Fruit fly (Drosophila melanogaster) whole organism, embryonic: Measurements from ENCODE around the gene GIIIspla2.

Source experiments
- Aef1 ChIP-seq: fragments of 200-800 bp; sonication (Bioruptor generic); IDR thresholded peaks from 3 replicates; pipeline ENCODE4 v1.3.6; 2022; ENCODE audit warnings: missing biosample characterization, missing genetic modification characterization
- BtbVII ChIP-seq: fragments of 200-800 bp; sonication (Bioruptor generic); optimal IDR thresholded peaks from 3 replicates; lab custom pipeline; 2017; ENCODE audit warnings: missing biosample characterization, mild to moderate bottlenecking, missing genetic modification characterization
- CG10274 ChIP-seq: fragments of 200-800 bp; sonication (Bioruptor generic); optimal IDR thresholded peaks from 3 replicates; lab custom pipeline; 2017; ENCODE audit warnings: missing biosample characterization, mild to moderate bottlenecking, missing genetic modification characterization
- CG10321 ChIP-seq: fragments of 200-800 bp; sonication (Bioruptor generic); IDR thresholded peaks from 2 replicates; pipeline ENCODE4 v1.3.6; 2022; ENCODE audit warnings: missing biosample characterization, missing genetic modification characterization
- CG12155 ChIP-seq: fragments of 200-800 bp; sonication (Bioruptor generic); optimal IDR thresholded peaks from 3 replicates; lab custom pipeline; 2016; ENCODE audit warnings: missing biosample characterization, missing genetic modification characterization
- CG12219 ChIP-seq: fragments of 200-800 bp; sonication (Bioruptor generic); optimal IDR thresholded peaks from 3 replicates; lab custom pipeline; 2018; ENCODE audit warnings: missing biosample characterization, mild to moderate bottlenecking, missing genetic modification characterization
- CG12659 ChIP-seq: fragments of 200-800 bp; sonication (Bioruptor generic); optimal IDR thresholded peaks from 3 replicates; lab custom pipeline; 2017; ENCODE audit warnings: mild to moderate bottlenecking, missing biosample characterization, missing genetic modification reagents, missing genetic modification characterization
- CG13424 ChIP-seq: fragments of 200-800 bp; sonication (Bioruptor generic); optimal IDR thresholded peaks from 2 replicates; lab custom pipeline; 2019; ENCODE audit warnings: missing biosample characterization, mild to moderate bottlenecking, missing genetic modification characterization, moderate library complexity
- CG17361 ChIP-seq: fragments of 200-800 bp; sonication (Bioruptor generic); IDR thresholded peaks from 3 replicates; pipeline ENCODE4 v1.3.6; 2022; ENCODE audit warnings: missing biosample characterization, missing genetic modification characterization
- CG17385 ChIP-seq: fragments of 200-800 bp; sonication (Bioruptor generic); optimal IDR thresholded peaks from 3 replicates; lab custom pipeline; 2018; ENCODE audit warnings: missing biosample characterization, mild to moderate bottlenecking, missing genetic modification characterization
- CG17612 ChIP-seq: fragments of 200-800 bp; sonication (Bioruptor generic); IDR thresholded peaks from 2 replicates; pipeline ENCODE4 v1.3.6; 2022; ENCODE audit warnings: missing biosample characterization, missing genetic modification characterization
- CG17802 ChIP-seq: fragments of 200-800 bp; sonication (Bioruptor generic); optimal IDR thresholded peaks from 2 replicates; lab custom pipeline; 2018; ENCODE audit warnings: missing biosample characterization, mild to moderate bottlenecking, missing genetic modification characterization, moderate library complexity
- CG18599 ChIP-seq: fragments of 200-800 bp; sonication (Bioruptor generic); optimal IDR thresholded peaks from 3 replicates; lab custom pipeline; 2017; ENCODE audit warnings: missing biosample characterization, missing genetic modification characterization, mild to moderate bottlenecking, moderate library complexity, missing genetic modification reagents
- CG2202 ChIP-seq: fragments of 200-800 bp; sonication (Bioruptor generic); optimal IDR thresholded peaks from 2 replicates; lab custom pipeline; 2018; ENCODE audit warnings: missing biosample characterization, mild to moderate bottlenecking, missing genetic modification characterization
- CG2678 ChIP-seq: fragments of 200-800 bp; sonication (Bioruptor generic); optimal IDR thresholded peaks from 3 replicates; lab custom pipeline; 2019; ENCODE audit warnings: missing biosample characterization, mild to moderate bottlenecking, missing genetic modification characterization, moderate library complexity
- CG31388 ChIP-seq: fragments of 200-800 bp; sonication (Bioruptor generic); optimal IDR thresholded peaks from 2 replicates; lab custom pipeline; 2016; ENCODE audit warnings: missing biosample characterization, missing genetic modification characterization
- CG31441 ChIP-seq: fragments of 200-800 bp; sonication (Bioruptor generic); IDR thresholded peaks from 2 replicates; pipeline ENCODE4 v1.3.6; 2022; ENCODE audit warnings: missing biosample characterization, missing genetic modification characterization
- CG34224 ChIP-seq: fragments of 200-800 bp; sonication (Bioruptor generic); IDR thresholded peaks from 3 replicates; pipeline ENCODE4 v1.3.6; 2022; ENCODE audit warnings: missing biosample characterization, missing genetic modification characterization; ENCODE audit not compliant: partially characterized antibody
- CG6791 ChIP-seq: fragments of 200-800 bp; sonication (Bioruptor generic); IDR thresholded peaks from 3 replicates; pipeline ENCODE4 v1.3.6; 2022; ENCODE audit warnings: missing biosample characterization, missing genetic modification characterization; ENCODE audit not compliant: partially characterized antibody
- CG8765 ChIP-seq: fragments of 200-800 bp; sonication (Bioruptor generic); IDR thresholded peaks from 2 replicates; pipeline ENCODE4 v1.3.6; 2022; ENCODE audit warnings: missing biosample characterization, missing genetic modification characterization
- CG9727 ChIP-seq: fragments of 200-800 bp; sonication (Bioruptor generic); optimal IDR thresholded peaks from 3 replicates; lab custom pipeline; 2017; ENCODE audit warnings: missing biosample characterization, mild to moderate bottlenecking, missing genetic modification characterization
- CTCF ChIP-seq: fragments of 200-800 bp; sonication (Bioruptor generic); optimal IDR thresholded peaks from 2 replicates; lab custom pipeline; 2017; ENCODE audit warnings: missing biosample characterization, mild to moderate bottlenecking, missing genetic modification characterization, moderate library complexity
- D19B ChIP-seq: fragments of 200-800 bp; sonication (Bioruptor generic); optimal IDR thresholded peaks from 2 replicates; lab custom pipeline; 2017; ENCODE audit warnings: missing biosample characterization, mild to moderate bottlenecking, missing genetic modification characterization
- Dbx ChIP-seq: fragments of 200-800 bp; sonication (Bioruptor generic); IDR thresholded peaks from 3 replicates; pipeline ENCODE4 v1.3.6; 2022; ENCODE audit warnings: missing biosample characterization, missing genetic modification characterization
- Dip3 ChIP-seq: fragments of 200-800 bp; sonication (Bioruptor generic); optimal IDR thresholded peaks from 3 replicates; lab custom pipeline; 2016; ENCODE audit warnings: missing biosample characterization, missing genetic modification characterization
- Drgx ChIP-seq: fragments of 200-800 bp; sonication (Bioruptor generic); IDR thresholded peaks from 2 replicates; pipeline ENCODE4 v1.3.6; 2022; ENCODE audit warnings: missing biosample characterization, missing genetic modification characterization
- Gsc ChIP-seq: fragments of 200-800 bp; sonication (Bioruptor generic); IDR thresholded peaks from 2 replicates; pipeline ENCODE4 v1.3.6; 2022; ENCODE audit warnings: missing biosample characterization, missing genetic modification characterization
- Hey ChIP-seq: fragments of 200-800 bp; sonication (Bioruptor generic); optimal IDR thresholded peaks from 3 replicates; lab custom pipeline; 2018; ENCODE audit warnings: missing biosample characterization, mild to moderate bottlenecking, missing genetic modification characterization
- Nf-YB ChIP-seq: fragments of 200-800 bp; sonication (Bioruptor generic); optimal IDR thresholded peaks from 3 replicates; lab custom pipeline; 2019; ENCODE audit warnings: missing biosample characterization, mild to moderate bottlenecking, missing genetic modification characterization, moderate library complexity
- Oaz ChIP-seq: fragments of 200-800 bp; sonication (Bioruptor generic); IDR thresholded peaks from 2 replicates; pipeline ENCODE4 v1.3.6; 2022; ENCODE audit warnings: missing biosample characterization, missing genetic modification characterization
- Ptx1 ChIP-seq: fragments of 200-800 bp; sonication (Bioruptor generic); IDR thresholded peaks from 2 replicates; pipeline ENCODE4 v1.3.6; 2022; ENCODE audit warnings: missing biosample characterization, missing genetic modification characterization
- Rx ChIP-seq: fragments of 200-800 bp; sonication (Bioruptor generic); IDR thresholded peaks from 2 replicates; pipeline ENCODE4 v1.3.6; 2022; ENCODE audit warnings: missing biosample characterization, missing genetic modification characterization
- Taf1 ChIP-seq: fragments of 200-800 bp; sonication (Bioruptor generic); IDR thresholded peaks from 2 replicates; pipeline ENCODE4 v1.3.6; 2022; ENCODE audit warnings: missing biosample characterization, missing genetic modification characterization
- Tbp ChIP-seq: fragments of >200 bp; optimal IDR thresholded peaks from 2 replicates; lab custom pipeline; 2018; ENCODE audit warnings: missing biosample characterization, missing genetic modification characterization
- ara ChIP-seq: fragments of 200-800 bp; sonication (Bioruptor generic); IDR thresholded peaks from 2 replicates; pipeline ENCODE4 v1.3.6; 2022; ENCODE audit warnings: missing biosample characterization, missing genetic modification characterization
- cg ChIP-seq: fragments of 200-800 bp; sonication (Bioruptor generic); optimal IDR thresholded peaks from 3 replicates; lab custom pipeline; 2019; ENCODE audit warnings: missing biosample characterization, mild to moderate bottlenecking, missing genetic modification characterization, moderate library complexity
- chm ChIP-seq: fragments of 200-800 bp; sonication (Bioruptor generic); IDR thresholded peaks from 2 replicates; pipeline ENCODE4 v1.3.6; 2022; ENCODE audit warnings: missing biosample characterization, missing genetic modification characterization
- ci ChIP-seq: fragments of 200-800 bp; sonication (Bioruptor generic); IDR thresholded peaks from 3 replicates; pipeline ENCODE4 v1.3.6; 2022; ENCODE audit warnings: missing biosample characterization, missing genetic modification characterization
- cwo ChIP-seq: fragments of 200-800 bp; sonication (Bioruptor generic); optimal IDR thresholded peaks from 3 replicates; lab custom pipeline; 2017; ENCODE audit warnings: missing biosample characterization, missing genetic modification characterization, mild to moderate bottlenecking, moderate library complexity, missing genetic modification reagents
- ems ChIP-seq: fragments of 200-800 bp; sonication (Bioruptor generic); optimal IDR thresholded peaks from 3 replicates; lab custom pipeline; 2016; ENCODE audit warnings: missing biosample characterization, missing genetic modification characterization
- esg ChIP-seq: fragments of 200-800 bp; sonication (Bioruptor generic); conservative IDR thresholded peaks from 2 replicates; pipeline ENCODE4 v1.3.6; 2022; ENCODE audit warnings: missing biosample characterization, missing genetic modification characterization
- gem ChIP-seq: fragments of 200-800 bp; sonication (Bioruptor generic); optimal IDR thresholded peaks from 2 replicates; lab custom pipeline; 2019; ENCODE audit warnings: missing biosample characterization, mild to moderate bottlenecking, missing genetic modification characterization, moderate library complexity
- maf-S ChIP-seq: fragments of 200-800 bp; sonication (Bioruptor generic); optimal IDR thresholded peaks from 2 replicates; lab custom pipeline; 2016; ENCODE audit warnings: missing biosample characterization, missing genetic modification characterization
- nerfin-1 ChIP-seq: fragments of 200-800 bp; sonication (Bioruptor generic); optimal IDR thresholded peaks from 3 replicates; lab custom pipeline; 2019; ENCODE audit warnings: missing biosample characterization, mild to moderate bottlenecking, missing genetic modification characterization, moderate library complexity
- phol ChIP-seq: fragments of 200-800 bp; sonication (Bioruptor generic); optimal IDR thresholded peaks from 3 replicates; lab custom pipeline; 2018; ENCODE audit warnings: missing biosample characterization, mild to moderate bottlenecking, missing genetic modification characterization, moderate library complexity
- slbo ChIP-seq: fragments of 200-800 bp; sonication (Bioruptor generic); IDR thresholded peaks from 2 replicates; pipeline ENCODE4 v1.3.6; 2022; ENCODE audit warnings: missing biosample characterization, missing genetic modification characterization
- tap ChIP-seq: fragments of 200-800 bp; optimal IDR thresholded peaks from 3 replicates; lab custom pipeline; 2019; ENCODE audit warnings: missing biosample characterization, mild to moderate bottlenecking, missing genetic modification characterization, moderate library complexity
- toy ChIP-seq: fragments of 200-800 bp; sonication (Bioruptor generic); IDR thresholded peaks from 2 replicates; pipeline ENCODE4 v1.3.6; 2022; ENCODE audit warnings: missing biosample characterization, missing genetic modification characterization
- trh ChIP-seq: fragments of 200-800 bp; sonication (Bioruptor generic); optimal IDR thresholded peaks from 2 replicates; lab custom pipeline; 2016; ENCODE audit warnings: missing biosample characterization, missing genetic modification characterization
- zfh2 ChIP-seq: fragments of 200-800 bp; sonication (Bioruptor generic); optimal IDR thresholded peaks from 2 replicates; lab custom pipeline; 2016; ENCODE audit warnings: missing biosample characterization, missing genetic modification characterization

GIIIspla2 gene

DNA sequence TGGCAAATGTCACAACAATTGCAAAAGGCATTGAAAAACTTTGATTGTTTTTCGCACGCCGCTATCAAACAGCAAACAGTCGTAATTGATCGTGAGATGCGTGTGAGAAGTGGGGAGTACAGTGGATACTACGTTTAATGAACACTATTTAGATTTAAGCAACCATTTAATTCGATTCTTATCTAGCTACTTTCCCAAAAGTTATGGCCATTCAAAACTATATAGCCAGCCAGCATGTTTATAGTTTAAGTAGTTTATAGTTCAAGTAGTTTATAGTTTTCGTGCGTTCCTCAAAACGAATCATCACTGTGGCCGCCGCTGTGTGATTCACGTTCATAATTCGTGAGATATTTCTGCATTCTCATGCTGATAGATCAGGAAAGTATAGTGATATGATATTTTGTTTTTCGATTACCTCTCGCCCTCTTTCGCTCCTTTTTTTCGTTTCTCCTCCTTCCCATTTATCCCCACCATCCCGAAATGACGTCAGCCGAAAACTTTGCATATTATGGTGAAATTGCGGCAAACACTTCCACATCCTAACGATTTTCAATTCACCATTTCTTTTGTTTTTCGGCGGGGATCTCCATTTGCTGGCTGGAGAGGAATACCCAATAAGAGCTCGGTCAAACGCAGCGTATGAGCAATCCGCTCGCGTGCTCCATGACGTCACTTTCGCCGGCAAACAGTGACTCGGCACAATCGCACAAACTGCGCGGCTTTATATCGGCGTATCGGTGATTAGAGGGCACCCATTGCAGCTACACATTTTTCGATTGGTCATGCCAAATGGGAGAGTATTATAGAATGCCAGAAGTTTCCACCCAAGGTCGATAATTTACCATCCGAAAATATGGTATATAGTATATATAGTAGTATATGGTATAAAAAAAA lies 43.8 kb upstream of the GIIIspla2 start (continued):
- peak; percentile 74 for TF ChIP-seq gem
- peak; percentile 44 for TF ChIP-seq CG9727 (GFP tag; lab: Kevin White, UChicago)
- no peak for TF ChIP-seq trh (GFP tag; lab: Kevin White, UChicago)
- no peak for TF ChIP-seq nerfin-1
- TF ChIP-seq CG10274 (GFP tag; lab: Kevin White, UChicago): peak; percentile 38
- peak; percentile 89 for TF ChIP-seq slbo (GFP tag; lab: Robert Waterston, UW)
- peak; percentile 30 for TF ChIP-seq tap
- peak; percentile 15 for TF ChIP-seq phol (tag; lab: Kevin White, UChicago)
- TF ChIP-seq CG17612 (GFP tag; lab: Robert Waterston, UW): 0 out of 2 replicates have a peak, but pooled peaks have one; percentile 46
- TF ChIP-seq ara (GFP tag; lab: Robert Waterston, UW): no peak
- TF ChIP-seq Aef1: peak; percentile 43; the same call in 1 of the 3 replicates
- TF ChIP-seq Hey: no peak
- peak; percentile 3 for TF ChIP-seq BtbVII (GFP tag; lab: Kevin White, UChicago)
- TF ChIP-seq cg (GFP tag; lab: Kevin White, UChicago): no peak
- no peak for TF ChIP-seq Nf-YB (GFP tag; lab: Kevin White, UChicago)
- TF ChIP-seq CG17802 (tag; lab: Kevin White, UChicago): no peak
- peak; percentile 67 for TF ChIP-seq Ptx1 (GFP tag; lab: Robert Waterston, UW)
- TF ChIP-seq Oaz (GFP tag; lab: Robert Waterston, UW): peak; percentile 55
- peak; percentile 53 for TF ChIP-seq CG12659 (GFP tag; lab: Kevin White, UChicago)
- TF ChIP-seq Gsc: no peak
- no peak for TF ChIP-seq CG10321
- peak; percentile 78 for TF ChIP-seq zfh2
- TF ChIP-seq D19B (GFP tag; lab: Kevin White, UChicago): peak; percentile 20
- peak; percentile 45; the same call in 1 of the 2 replicates for TF ChIP-seq toy (GFP tag; lab: Robert Waterston, UW)
- TF ChIP-seq CG13424 (tag; lab: Kevin White, UChicago): peak; percentile 66
- TF ChIP-seq CG2678 (tag; lab: Kevin White, UChicago): peak; percentile 74
- TF ChIP-seq Dbx (GFP tag; lab: Robert Waterston, UW): peak; percentile 84
- peak; percentile 8 for TF ChIP-seq ems (GFP tag; lab: Kevin White, UChicago)
- 0 out of 3 replicates have a peak, but pooled peaks have one; percentile 16 for TF ChIP-seq CG17361 (GFP tag; lab: Robert Waterston, UW)
- no peak; the same call in 1 of the 2 replicates for TF ChIP-seq CG8765
- no peak for TF ChIP-seq Tbp (GFP tag; lab: Kevin White, UChicago)
- no peak for TF ChIP-seq chm (GFP tag; lab: Robert Waterston, UW)
- TF ChIP-seq cwo: peak; percentile 73
- TF ChIP-seq CG6791 (GFP tag; lab: Robert Waterston, UW): no peak
- TF ChIP-seq CG31441 (GFP tag; lab: Robert Waterston, UW): no peak
- TF ChIP-seq Rx (GFP tag; lab: Robert Waterston, UW): peak; percentile 47; the same call in 1 of the 2 replicates
- TF ChIP-seq Dip3 (GFP tag; lab: Kevin White, UChicago): peak; percentile 74
- TF ChIP-seq CTCF (GFP tag; lab: Kevin White, UChicago): no peak
- TF ChIP-seq CG34224: no peak
- peak; percentile 67 for TF ChIP-seq maf-S (GFP tag; lab: Kevin White, UChicago)
- TF ChIP-seq CG2202: no peak
- peak; percentile 63 for TF ChIP-seq CG12155 (GFP tag; lab: Kevin White, UChicago)
- TF ChIP-seq ci: no peak
- TF ChIP-seq CG18599 (GFP tag; lab: Kevin White, UChicago): peak; percentile 82
- peak; percentile 55 for TF ChIP-seq CG17385 (GFP tag; lab: Kevin White, UChicago)
- peak; percentile 72 for TF ChIP-seq Taf1 (GFP tag; lab: Robert Waterston, UW)
- TF ChIP-seq Drgx (GFP tag; lab: Robert Waterston, UW): no peak; the same call in 1 of the 2 replicates
- peak; percentile 42 for TF ChIP-seq esg (GFP tag; lab: Robert Waterston, UW)
- TF ChIP-seq CG12219: peak; percentile 49
- no peak for TF ChIP-seq CG31388
